Fruit fly (Drosophila melanogaster): ENCODE measurements around the gene CG34248.

DNA sequence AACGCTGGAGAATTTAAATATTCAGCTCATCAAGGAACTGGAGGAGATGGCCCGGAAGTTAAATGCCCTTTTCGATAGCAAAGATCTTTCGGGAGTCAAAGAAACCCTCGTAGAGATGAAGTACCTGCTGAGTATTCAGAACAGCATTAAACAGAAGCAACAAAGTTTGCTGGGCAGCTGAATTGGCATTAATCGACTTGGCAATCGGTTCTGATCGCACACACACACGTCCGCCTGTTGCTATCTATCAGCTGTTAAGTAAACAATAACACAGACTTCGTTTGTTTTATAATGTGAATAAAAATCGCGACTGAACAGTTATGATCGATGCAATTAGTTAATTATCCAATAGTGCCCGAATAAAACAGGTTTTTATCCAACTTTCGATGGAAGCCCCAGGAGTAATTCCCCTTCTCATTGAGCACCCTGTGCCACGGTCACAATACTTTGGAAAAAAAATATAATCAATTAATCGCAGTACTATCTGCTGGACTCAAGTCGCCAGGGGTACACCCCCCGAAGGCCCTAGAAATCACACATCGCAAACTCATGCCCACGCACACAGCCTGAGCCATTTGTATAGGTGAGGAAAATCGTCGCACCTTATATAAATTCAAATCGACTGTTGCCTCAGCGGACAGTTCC, 36.7 kb downstream of the CG34248 start:
- TF ChIP-seq Pif1A (GFP tag; optimal IDR thresholded peaks at IDR 0.05) (no peak), CG8301 (tag; optimal IDR thresholded peaks at IDR 0.05) (no peak), EcR (GFP tag; optimal IDR thresholded peaks at IDR 0.05) (no peak), CG32121 (GFP tag; IDR thresholded peaks at IDR 0.05) (no peak), CG17806 (tag; optimal IDR thresholded peaks at IDR 0.05) (no peak), Snoo (tag; optimal IDR thresholded peaks at IDR 0.05) (no peak), CG15710 (tag; optimal IDR thresholded peaks at IDR 0.05) (no peak), CG34367 (tag; optimal IDR thresholded peaks at IDR 0.05) (no peak), CG13204 (GFP tag; optimal IDR thresholded peaks at IDR 0.05) (no peak), CG8159 (tag; optimal IDR thresholded peaks at IDR 0.05) (no peak), fd96Ca (GFP tag; IDR thresholded peaks at IDR 0.05) (no peak), gl (tag; optimal IDR thresholded peaks at IDR 0.05) (no peak), CG10348 (GFP tag; IDR thresholded peaks at IDR 0.05) (no peak), CG12605 (GFP tag; IDR thresholded peaks at IDR 0.05) (0 out of 2 replicates have a peak, but pooled peaks have one; percentile 45)

All from whole organism, pupa.